Fruit fly (Drosophila melanogaster) whole organism, prepupa: Measurements from ENCODE around the gene Mcm7.

Experiments
- Blimp-1 ChIP-seq: fragments of 200-800 bp; sonication (Bioruptor generic); optimal IDR thresholded peaks from 3 replicates; lab custom pipeline; 2017; ENCODE audit warnings: missing biosample characterization, missing genetic modification characterization, mild to moderate bottlenecking, moderate library complexity, missing genetic modification reagents
- CG10669 ChIP-seq: fragments of 200-800 bp; sonication (Bioruptor generic); optimal IDR thresholded peaks from 3 replicates; lab custom pipeline; 2018; ENCODE audit warnings: missing biosample characterization, mild to moderate bottlenecking, missing genetic modification characterization, moderate library complexity
- CG11294 ChIP-seq: fragments of 200-800 bp; sonication (Bioruptor generic); IDR thresholded peaks from 2 replicates; pipeline ENCODE4 v1.3.6; 2022; ENCODE audit warnings: missing biosample characterization, missing genetic modification characterization
- CG11902 ChIP-seq: fragments of 200-800 bp; sonication (Bioruptor generic); optimal IDR thresholded peaks from 3 replicates; lab custom pipeline; 2016; ENCODE audit warnings: missing biosample characterization, missing genetic modification characterization
- CG15336 ChIP-seq: fragments of 200-800 bp; sonication (Bioruptor generic); IDR thresholded peaks from 2 replicates; pipeline ENCODE4 v1.3.6; 2022; ENCODE audit warnings: missing biosample characterization, missing genetic modification characterization
- CG16779 ChIP-seq: fragments of 200-800 bp; sonication (Bioruptor generic); optimal IDR thresholded peaks from 3 replicates; lab custom pipeline; 2017; ENCODE audit warnings: missing biosample characterization, mild to moderate bottlenecking, missing genetic modification characterization
- CG31627 ChIP-seq: fragments of 200-800 bp; sonication (Bioruptor generic); optimal IDR thresholded peaks from 3 replicates; lab custom pipeline; 2016; ENCODE audit warnings: missing biosample characterization, missing genetic modification characterization
- CG32006 ChIP-seq: fragments of 200-800 bp; sonication (Bioruptor generic); optimal IDR thresholded peaks from 3 replicates; lab custom pipeline; 2017; ENCODE audit warnings: missing biosample characterization, mild to moderate bottlenecking, missing genetic modification characterization
- CG34406 ChIP-seq: fragments of 200-800 bp; sonication (Bioruptor generic); optimal IDR thresholded peaks from 3 replicates; lab custom pipeline; 2016; ENCODE audit warnings: missing biosample characterization, missing genetic modification characterization
- CG4318 ChIP-seq: fragments of 200-800 bp; sonication (Bioruptor generic); optimal IDR thresholded peaks from 3 replicates; lab custom pipeline; 2017; ENCODE audit warnings: missing biosample characterization, mild to moderate bottlenecking, missing genetic modification characterization
- CG6163 ChIP-seq: fragments of 200-800 bp; sonication (Bioruptor generic); IDR thresholded peaks from 3 replicates; pipeline ENCODE4 v1.3.6; 2022; ENCODE audit warnings: missing biosample characterization, missing genetic modification characterization
- CG6792 ChIP-seq: fragments of 200-800 bp; sonication (Bioruptor generic); optimal IDR thresholded peaks from 3 replicates; lab custom pipeline; 2016; ENCODE audit warnings: missing biosample characterization, missing genetic modification characterization
- CG6808 ChIP-seq: fragments of 200-800 bp; sonication (Bioruptor generic); optimal IDR thresholded peaks from 3 replicates; lab custom pipeline; 2017; ENCODE audit warnings: missing biosample characterization, missing genetic modification characterization, mild to moderate bottlenecking, moderate library complexity, missing genetic modification reagents
- CG7368 ChIP-seq: fragments of 200-800 bp; sonication (Bioruptor generic); optimal IDR thresholded peaks from 3 replicates; lab custom pipeline; 2016; ENCODE audit warnings: missing biosample characterization, missing genetic modification characterization
- CG8119 ChIP-seq: fragments of 200-800 bp; sonication (Bioruptor generic); IDR thresholded peaks from 3 replicates; pipeline ENCODE4 v1.3.6; 2022; ENCODE audit warnings: missing biosample characterization, missing genetic modification characterization
- CG8319 ChIP-seq: fragments of 200-800 bp; sonication (Bioruptor generic); optimal IDR thresholded peaks from 3 replicates; lab custom pipeline; 2016; ENCODE audit warnings: missing biosample characterization, missing genetic modification characterization
- CG8632 ChIP-seq: fragments of 200-800 bp; sonication (Bioruptor generic); optimal IDR thresholded peaks from 3 replicates; lab custom pipeline; 2016; ENCODE audit warnings: missing biosample characterization, missing genetic modification characterization
- Eip75B ChIP-seq: fragments of 200-800 bp; sonication (Bioruptor generic); optimal IDR thresholded peaks from 3 replicates; lab custom pipeline; 2016; ENCODE audit warnings: missing biosample characterization, missing genetic modification characterization
- Eip78C ChIP-seq: fragments of 200-800 bp; sonication (Bioruptor generic); peaks from one replicate; lab custom pipeline; 2016; ENCODE audit warnings: missing biosample characterization, missing genetic modification characterization
- Eip93F ChIP-seq: fragments of 200-800 bp; sonication (Bioruptor generic); optimal IDR thresholded peaks from 2 replicates; lab custom pipeline; 2016; ENCODE audit warnings: missing biosample characterization, mild to moderate bottlenecking, missing genetic modification characterization
- Ets21C ChIP-seq: fragments of 200-800 bp; sonication (Bioruptor generic); optimal IDR thresholded peaks from 3 replicates; lab custom pipeline; 2016; ENCODE audit warnings: missing biosample characterization, missing genetic modification characterization
- Ets96B ChIP-seq: fragments of 200-800 bp; optimal IDR thresholded peaks from 2 replicates; lab custom pipeline; 2019; ENCODE audit warnings: missing biosample characterization, mild to moderate bottlenecking, missing genetic modification characterization, moderate library complexity
- Hr38 ChIP-seq: sonication (Bioruptor generic); optimal IDR thresholded peaks from 2 replicates; lab custom pipeline; 2016; ENCODE audit warnings: missing biosample characterization, missing genetic modification characterization
- Hr4 ChIP-seq: fragments of 200-800 bp; sonication (Bioruptor generic); optimal IDR thresholded peaks from 3 replicates; lab custom pipeline; 2016; ENCODE audit warnings: missing biosample characterization, missing genetic modification characterization
- Lpt ChIP-seq: fragments of 200-800 bp; sonication (Bioruptor generic); optimal IDR thresholded peaks from 3 replicates; lab custom pipeline; 2016; ENCODE audit warnings: missing biosample characterization, missing genetic modification characterization
- Met ChIP-seq: fragments of 200-800 bp; sonication (Bioruptor generic); optimal IDR thresholded peaks from 3 replicates; lab custom pipeline; 2016; ENCODE audit warnings: missing biosample characterization, missing genetic modification characterization
- OdsH ChIP-seq: fragments of 200-800 bp; sonication (Bioruptor generic); optimal IDR thresholded peaks from 3 replicates; lab custom pipeline; 2016; ENCODE audit warnings: missing biosample characterization, missing genetic modification characterization
- Smox ChIP-seq: fragments of 200-800 bp; sonication (Bioruptor generic); optimal IDR thresholded peaks from 3 replicates; lab custom pipeline; 2016; ENCODE audit warnings: missing biosample characterization, missing genetic modification characterization
- Sox15 ChIP-seq: fragments of 200-800 bp; sonication (Bioruptor generic); optimal IDR thresholded peaks from 3 replicates; lab custom pipeline; 2016; ENCODE audit warnings: missing biosample characterization, missing genetic modification characterization
- achi ChIP-seq: fragments of 200-800 bp; sonication (Bioruptor generic); optimal IDR thresholded peaks from 3 replicates; lab custom pipeline; 2016; ENCODE audit warnings: missing biosample characterization, missing genetic modification characterization
- dac ChIP-seq: fragments of 200-800 bp; sonication (Bioruptor generic); optimal IDR thresholded peaks from 2 replicates; lab custom pipeline; 2017; ENCODE audit warnings: missing biosample characterization, mild to moderate bottlenecking, missing genetic modification characterization
- dsx ChIP-seq: fragments of 200-800 bp; optimal IDR thresholded peaks from 3 replicates; lab custom pipeline; 2019; ENCODE audit warnings: missing biosample characterization, mild to moderate bottlenecking, missing genetic modification characterization, moderate library complexity; ENCODE audit not compliant: poor library complexity, severe bottlenecking
- eg ChIP-seq: fragments of 200-800 bp; sonication (Bioruptor generic); IDR thresholded peaks from 3 replicates; pipeline ENCODE4 v1.3.6; 2022; ENCODE audit warnings: missing biosample characterization, missing genetic modification characterization
- esn ChIP-seq: fragments of 200-800 bp; sonication (Bioruptor generic); optimal IDR thresholded peaks from 2 replicates; lab custom pipeline; 2016; ENCODE audit warnings: missing biosample characterization, mild to moderate bottlenecking, missing genetic modification characterization, moderate library complexity
- lz ChIP-seq: fragments of 200-800 bp; sonication (Bioruptor generic); optimal IDR thresholded peaks from 3 replicates; lab custom pipeline; 2016; ENCODE audit warnings: missing biosample characterization, missing genetic modification characterization
- net ChIP-seq: fragments of 200-800 bp; sonication (Bioruptor generic); optimal IDR thresholded peaks from 3 replicates; lab custom pipeline; 2016; ENCODE audit warnings: missing biosample characterization, missing genetic modification characterization
- pdm3 ChIP-seq: fragments of 200-800 bp; sonication (Bioruptor generic); optimal IDR thresholded peaks from 3 replicates; lab custom pipeline; 2016; ENCODE audit warnings: missing biosample characterization, missing genetic modification characterization
- ss ChIP-seq, 2 experiments: fragments of 200-800 bp; sonication (Bioruptor generic); optimal IDR thresholded peaks; 2 replicates in 1 of 2; 3 replicates in 1 of 2; lab custom pipeline; 2017 to 2018; ENCODE audit warnings: mild to moderate bottlenecking in 2 of 2, missing biosample characterization in 2 of 2, missing genetic modification characterization in 2 of 2, moderate library complexity in 1 of 2
- svp ChIP-seq: fragments of 200-800 bp; sonication (Bioruptor generic); peaks from one replicate; lab custom pipeline; 2016; ENCODE audit warnings: missing biosample characterization, missing genetic modification characterization
- topi ChIP-seq: fragments of 200-800 bp; sonication (Bioruptor generic); optimal IDR thresholded peaks from 3 replicates; lab custom pipeline; 2016; ENCODE audit warnings: missing biosample characterization, missing genetic modification characterization

Gene Mcm7

DNA sequence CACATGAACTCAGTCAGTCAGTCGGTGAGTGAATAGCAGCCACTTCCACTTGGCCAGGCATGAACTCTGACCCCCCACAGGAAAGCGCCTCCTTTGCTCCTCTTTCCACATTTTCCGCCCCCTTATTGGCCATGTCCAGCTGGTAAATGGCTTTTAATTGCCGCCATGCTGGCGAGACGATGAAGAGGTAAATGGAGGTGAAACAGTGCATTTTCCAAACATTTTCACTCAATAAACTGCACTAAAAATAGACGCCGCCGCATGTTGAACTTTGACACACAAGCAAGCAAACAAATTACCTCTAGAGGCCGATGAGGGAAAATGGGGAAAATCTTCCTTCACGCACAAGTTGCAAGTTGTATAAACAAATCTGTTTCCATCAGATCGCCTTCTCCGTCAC, 41.6 kb upstream of the Mcm7 start:
- no peak for TF ChIP-seq CG4318
- no peak for TF ChIP-seq OdsH (GFP tag; lab: Kevin White, UChicago)
- no peak for TF ChIP-seq achi (GFP tag; lab: Kevin White, UChicago)
- TF ChIP-seq CG15336 (GFP tag; lab: Robert Waterston, UW): no peak
- TF ChIP-seq Blimp-1 (GFP tag; lab: Kevin White, UChicago): no peak
- TF ChIP-seq CG34406 (GFP tag; lab: Kevin White, UChicago): no peak
- no peak for TF ChIP-seq ss (GFP tag; optimal IDR thresholded peaks at IDR 0.05; lab: Kevin White, UChicago)
- no peak for TF ChIP-seq Hr38 (GFP tag; lab: Kevin White, UChicago)
- TF ChIP-seq Eip93F (GFP tag; lab: Kevin White, UChicago): no peak
- no peak for TF ChIP-seq CG7368 (GFP tag; lab: Kevin White, UChicago)
- no peak for TF ChIP-seq Lpt (GFP tag; lab: Kevin White, UChicago)
- TF ChIP-seq dac (GFP tag; lab: Kevin White, UChicago): no peak
- TF ChIP-seq Met (GFP tag; lab: Kevin White, UChicago): no peak
- TF ChIP-seq, all 60 proteins: peak for 0

DNA sequence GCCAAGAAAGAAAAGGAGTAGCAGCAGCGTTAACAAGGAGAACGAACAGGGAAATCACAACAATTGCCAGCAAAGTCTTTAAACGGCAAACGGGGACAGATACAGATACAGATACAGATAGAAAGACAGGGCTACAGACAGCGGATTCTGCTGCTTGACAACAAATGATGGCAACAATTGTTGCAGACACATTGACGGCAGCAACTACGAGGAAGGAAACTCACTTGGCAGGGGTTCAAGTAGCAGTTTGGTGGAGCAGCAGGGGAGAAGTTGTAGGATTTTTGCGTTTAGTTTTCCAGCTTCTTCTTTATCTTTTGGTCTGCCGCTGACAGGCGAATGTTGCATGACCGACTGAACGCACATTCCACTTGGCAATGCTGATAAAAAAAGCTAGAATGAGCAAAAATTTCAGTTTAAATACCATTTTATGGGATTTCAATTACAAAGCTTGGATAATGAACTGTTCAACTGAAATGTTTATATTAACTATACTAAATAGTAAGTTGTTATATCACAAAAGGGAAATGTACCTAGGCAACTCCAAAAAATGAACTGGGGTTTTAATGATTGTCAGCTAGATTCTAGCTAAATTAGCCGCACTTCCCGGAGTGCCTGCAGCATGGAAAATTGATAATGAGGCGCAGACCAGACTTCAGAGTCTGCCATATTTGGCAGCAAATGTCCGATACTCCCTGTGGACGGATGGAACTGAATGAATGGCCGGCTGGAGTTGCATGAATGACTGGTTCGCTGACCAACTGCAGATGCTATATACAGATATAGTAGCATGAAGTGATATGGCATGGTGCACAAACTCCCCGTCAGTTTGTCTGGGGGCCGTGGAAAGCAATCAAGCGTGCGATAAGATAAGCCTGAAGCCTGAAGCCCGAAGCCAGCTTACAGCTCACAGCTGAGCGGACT, 40.4 kb upstream of the Mcm7 start:
- TF ChIP-seq CG6808 (GFP tag; lab: Kevin White, UChicago) (peak; percentile 1), dac (GFP tag; lab: Kevin White, UChicago) (no peak), svp (peak; percentile 62), CG32006 (GFP tag; lab: Kevin White, UChicago) (peak; percentile 19), CG8119 (GFP tag; lab: Robert Waterston, UW) (0 out of 3 replicates have a peak, but pooled peaks have one; percentile 18), CG11294 (GFP tag; lab: Robert Waterston, UW) (no peak), Ets96B (tag; lab: Kevin White, UChicago) (no peak), dsx (GFP tag; lab: Kevin White, UChicago) (peak; percentile 58), Sox15 (GFP tag; lab: Kevin White, UChicago) (no peak), Eip78C (peak; percentile 54)

DNA sequence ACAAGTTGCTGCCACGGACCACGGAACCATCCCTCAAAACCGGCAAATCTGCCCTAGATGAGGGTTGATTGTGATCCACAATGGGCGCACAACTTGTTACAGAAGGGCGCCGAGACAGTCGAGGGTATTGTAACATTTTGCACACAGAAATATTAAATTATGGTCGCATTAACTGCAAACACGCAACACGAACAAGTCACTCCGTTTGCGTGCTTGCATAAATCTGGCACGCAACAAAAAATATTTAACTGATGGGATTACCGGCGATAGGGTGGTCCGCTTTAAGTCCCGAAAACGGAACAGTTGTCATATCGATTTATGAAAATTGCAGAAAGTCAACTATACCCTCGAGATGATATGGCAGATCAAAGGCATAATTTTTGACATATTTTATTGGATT, 39.4 kb upstream of the Mcm7 start:
- TF ChIP-seq Ets21C (GFP tag; lab: Kevin White, UChicago) (no peak), ss (GFP tag; optimal IDR thresholded peaks at IDR 0.05; lab: Kevin White, UChicago) (peak; percentile 48 to 96)

DNA sequence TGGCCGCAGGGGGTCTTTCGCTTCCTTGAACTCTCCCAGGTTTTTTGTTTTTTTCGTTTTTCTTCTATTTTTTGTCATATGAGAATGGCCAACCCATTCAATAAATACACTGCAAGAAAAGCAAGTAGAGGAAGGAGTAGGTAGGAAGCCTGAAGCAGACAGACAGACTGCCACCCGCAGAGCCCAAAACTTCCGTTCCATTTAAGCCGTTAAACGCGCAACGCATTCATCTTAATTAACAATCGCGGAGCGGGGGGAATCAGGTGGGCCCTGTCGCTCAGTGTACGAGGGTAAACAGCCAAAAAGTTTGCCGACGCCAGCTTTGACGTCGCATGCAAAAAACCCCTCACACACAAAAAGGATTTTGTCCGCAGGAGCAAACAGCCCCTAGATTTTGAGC, 38.5 kb upstream of the Mcm7 start:
- TF ChIP-seq svp (peak; percentile 35), CG31627 (GFP tag; lab: Kevin White, UChicago) (peak; percentile 26), lz (GFP tag; lab: Kevin White, UChicago) (peak; percentile 13), topi (no peak), pdm3 (GFP tag; lab: Kevin White, UChicago) (no peak), Smox (GFP tag; lab: Kevin White, UChicago) (no peak), Lpt (GFP tag; lab: Kevin White, UChicago) (no peak), CG6163 (GFP tag; lab: Robert Waterston, UW) (peak; percentile 5; the same call in 1 of the 3 replicates), net (GFP tag; lab: Kevin White, UChicago) (no peak)

DNA sequence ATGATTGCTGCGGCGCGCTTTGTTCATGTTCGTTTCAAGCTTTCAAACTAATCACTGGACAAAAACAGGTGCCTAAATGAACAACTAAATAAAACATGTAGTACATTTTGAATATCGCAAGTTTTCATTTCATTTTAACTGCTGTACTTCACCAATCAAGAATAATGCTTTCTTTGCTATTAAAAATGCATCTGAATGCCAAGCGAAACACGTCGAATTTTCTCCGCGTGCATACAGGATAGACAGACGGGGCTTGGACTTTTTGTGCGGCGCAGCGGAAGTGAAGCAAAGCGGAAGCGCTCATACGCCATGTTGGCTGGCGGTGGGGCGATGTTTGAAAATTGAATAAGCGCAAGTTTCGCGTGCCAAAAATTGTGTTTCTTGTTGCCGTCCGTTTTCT, 38.0 kb upstream of the Mcm7 start:
- TF ChIP-seq Hr4 (GFP tag; lab: Kevin White, UChicago) (peak; percentile 53), esn (GFP tag; lab: Kevin White, UChicago) (no peak), Eip78C (peak; percentile 50), Smox (GFP tag; lab: Kevin White, UChicago) (no peak), Sox15 (GFP tag; lab: Kevin White, UChicago) (no peak), topi (no peak), CG11902 (GFP tag; lab: Kevin White, UChicago) (no peak), OdsH (GFP tag; lab: Kevin White, UChicago) (peak; percentile 13), CG16779 (tag; lab: Kevin White, UChicago) (no peak), CG8632 (GFP tag; lab: Kevin White, UChicago) (no peak), Blimp-1 (GFP tag; lab: Kevin White, UChicago) (no peak), eg (GFP tag; lab: Robert Waterston, UW) (0 out of 3 replicates have a peak, but pooled peaks have one; percentile 26), net (GFP tag; lab: Kevin White, UChicago) (peak; percentile 2), lz (GFP tag; lab: Kevin White, UChicago) (no peak), svp (no peak), achi (GFP tag; lab: Kevin White, UChicago) (no peak), Lpt (GFP tag; lab: Kevin White, UChicago) (no peak), CG6792 (GFP tag; lab: Kevin White, UChicago) (no peak), CG8319 (GFP tag; lab: Kevin White, UChicago) (no peak), Eip75B (GFP tag; lab: Kevin White, UChicago) (no peak), Eip93F (GFP tag; lab: Kevin White, UChicago) (no peak), ss (GFP tag; optimal IDR thresholded peaks at IDR 0.05; lab: Kevin White, UChicago) (peak in 1 of 2 experiments; percentile 14), CG10669 (GFP tag; lab: Kevin White, UChicago) (peak; percentile 16), CG15336 (GFP tag; lab: Robert Waterston, UW) (peak; percentile 10; the same call in 1 of the 2 replicates)
